Worm (Caenorhabditis elegans): ENCODE data around the gene srbc-29.
"Not testable (repeated sequence)": the region's sequence is repeated elsewhere in the genome, so short reads cannot be mapped to it uniquely, and the experiment has no call there.

srbc-29 gene

DNA sequence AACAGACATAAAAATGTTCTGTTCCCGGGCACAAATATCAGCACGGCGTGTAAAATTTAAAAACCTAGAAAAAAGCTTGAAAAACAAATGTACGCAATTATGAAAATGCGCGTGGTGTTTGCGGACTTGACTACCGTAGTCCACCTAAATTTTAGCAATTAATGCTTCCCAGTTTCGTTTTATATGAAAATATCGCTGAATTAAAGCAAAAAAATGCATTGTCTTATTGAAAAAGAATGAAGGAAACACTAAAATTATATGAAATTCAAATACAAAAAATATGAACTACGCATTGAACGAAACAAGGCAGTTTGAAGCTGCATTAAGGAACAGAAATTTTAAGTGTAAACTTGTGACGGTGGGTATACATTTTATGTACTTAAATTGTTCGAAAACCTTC lies 35.6 kb upstream of the srbc-29 start, which contains the start of gene ugt-64:
Gene ugt-64 (minus strand): TSS at position 101 of the 400 bp plus-strand sequence.
- TF ChIP-seq snpc-4 (tag; optimal IDR thresholded peaks at IDR 0.05); elt-1 (tag; optimal IDR thresholded peaks at IDR 0.05; ENCODE audit: borderline replicate concordance, insufficient read depth); lsy-2 (tag; optimal IDR thresholded peaks at IDR 0.05): not testable (repeated sequence)

DNA sequence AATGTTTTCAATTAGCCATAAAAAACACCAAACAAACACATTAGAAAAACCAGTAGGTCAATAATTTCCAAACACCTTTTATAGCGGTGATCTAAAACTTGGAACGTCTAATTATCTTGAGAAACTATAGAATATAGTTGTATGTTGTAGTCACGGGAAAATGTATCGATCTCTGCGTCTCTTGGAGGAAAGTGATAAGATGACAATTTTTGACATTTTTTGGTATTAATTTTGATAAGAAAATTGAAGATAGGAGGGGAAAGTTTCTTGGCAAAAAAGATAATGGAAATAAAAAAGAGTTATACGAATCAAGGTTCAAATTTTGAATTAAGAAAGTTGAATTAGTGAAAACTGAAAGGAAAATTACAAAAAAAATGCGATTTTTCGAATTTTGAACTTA lies 35.1 kb upstream of the srbc-29 start:
- no peak for TF ChIP-seq mab-5 (tag; optimal IDR thresholded peaks at IDR 0.05)
- TF ChIP-seq elt-1 (tag; optimal IDR thresholded peaks at IDR 0.05; ENCODE audit: borderline replicate concordance, insufficient read depth) = no peak
- TF ChIP-seq ceh-43 (GFP tag; optimal IDR thresholded peaks at IDR 0.05) = no peak
- TF ChIP-seq nhr-237 (tag; optimal IDR thresholded peaks at IDR 0.05) = no peak
- no peak for TF ChIP-seq M03D4.4 (tag; optimal IDR thresholded peaks at IDR 0.05)
- TF ChIP-seq lin-13 (tag; optimal IDR thresholded peaks at IDR 0.05) = no peak
- TF ChIP-seq hlh-1 (tag; optimal IDR thresholded peaks at IDR 0.05) = no peak
- no peak for TF ChIP-seq nhr-28 (tag; optimal IDR thresholded peaks at IDR 0.05)
- no peak for TF ChIP-seq flh-1 (GFP tag; optimal IDR thresholded peaks at IDR 0.05)
- TF ChIP-seq unc-120 (tag; optimal IDR thresholded peaks at IDR 0.05; ENCODE audit: poor library complexity, severe bottlenecking) = no peak
- TF ChIP-seq ztf-11 (tag; optimal IDR thresholded peaks at IDR 0.05) = no peak
- no peak for TF ChIP-seq nhr-76 (tag; optimal IDR thresholded peaks at IDR 0.05)
- no peak for TF ChIP-seq tbx-8 (GFP tag; optimal IDR thresholded peaks at IDR 0.05)
- no peak for TF ChIP-seq lin-32 (GFP tag; optimal IDR thresholded peaks at IDR 0.05)
- TF ChIP-seq lsy-2 (tag; optimal IDR thresholded peaks at IDR 0.05) = no peak
- TF ChIP-seq ces-1 (GFP tag; optimal IDR thresholded peaks at IDR 0.05) = no peak
- TF ChIP-seq mep-1 (tag; optimal IDR thresholded peaks at IDR 0.05) = no peak
- no peak for TF ChIP-seq bed-3 (GFP tag; optimal IDR thresholded peaks at IDR 0.05)
- TF ChIP-seq cnd-1 (tag; optimal IDR thresholded peaks at IDR 0.05) = no peak

DNA sequence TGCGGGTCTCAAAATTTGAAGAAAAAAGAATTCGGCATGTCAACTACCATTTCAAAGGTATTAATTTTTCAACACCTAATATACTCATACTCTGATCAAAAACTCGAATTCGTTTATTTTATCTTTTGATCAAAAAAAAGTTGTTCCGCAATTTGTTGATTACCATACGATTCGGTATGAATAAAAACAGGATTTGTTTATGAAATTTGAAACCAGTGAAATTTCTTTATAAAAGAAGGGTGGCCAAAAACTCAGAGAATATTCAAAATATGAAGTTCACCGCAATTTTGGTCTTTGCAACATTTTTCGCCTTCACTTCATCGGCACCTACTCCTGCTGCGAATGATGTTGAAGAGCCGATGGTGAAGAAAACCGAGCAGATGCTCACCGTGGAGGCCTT lies 31.4 kb upstream of the srbc-29 start, which contains the start of the genes C07G3.8 and C07G3.10:
Gene C07G3.8 (minus strand): TSS at position 101 of the 400 bp plus-strand sequence.
Gene C07G3.10 (plus strand): TSS at position 270 of the 400 bp plus-strand sequence.
- TF ChIP-seq ztf-11 (tag; optimal IDR thresholded peaks at IDR 0.05) (no peak), ceh-43 (GFP tag; optimal IDR thresholded peaks at IDR 0.05) (no peak), snpc-4 (tag; optimal IDR thresholded peaks at IDR 0.05) (no peak), pha-4 (tag; optimal IDR thresholded peaks at IDR 0.05) (no peak), sptf-1 (tag; optimal IDR thresholded peaks at IDR 0.05) (no peak), zip-8 (tag; optimal IDR thresholded peaks at IDR 0.05) (no peak), elt-1 (tag; optimal IDR thresholded peaks at IDR 0.05; ENCODE audit: borderline replicate concordance, insufficient read depth) (no peak)

DNA sequence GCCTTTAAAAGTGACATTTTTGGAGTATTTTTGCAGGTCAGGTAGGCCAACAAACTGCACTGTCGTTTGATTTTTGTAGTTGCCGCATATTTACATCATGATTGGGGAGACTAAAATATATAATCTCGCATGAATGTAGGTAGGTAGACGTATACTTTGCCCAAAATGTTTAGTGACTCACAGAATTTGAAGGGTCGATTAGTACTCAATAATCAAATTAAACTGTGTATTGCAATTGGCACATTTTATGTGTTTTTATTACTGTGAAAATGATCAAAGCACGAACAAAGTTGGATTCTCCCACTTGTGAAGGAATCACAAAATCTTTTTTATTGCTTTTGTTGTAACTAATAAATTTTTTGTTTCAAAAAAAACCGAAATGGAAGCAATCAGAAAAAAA lies 26.2 kb upstream of the srbc-29 start, which contains the start of gene C07G3.15:
Gene C07G3.15 (minus strand): TSS at position 101 of the 400 bp plus-strand sequence.
- TF ChIP-seq pha-4 (tag; optimal IDR thresholded peaks at IDR 0.05) = no peak
- TF ChIP-seq nhr-28 (tag; optimal IDR thresholded peaks at IDR 0.05) = no peak
- no peak for TF ChIP-seq ces-1 (GFP tag; optimal IDR thresholded peaks at IDR 0.05)
- TF ChIP-seq elt-3 (tag; optimal IDR thresholded peaks at IDR 0.05) = no peak
- no peak for TF ChIP-seq nhr-237 (tag; optimal IDR thresholded peaks at IDR 0.05)
- TF ChIP-seq drap-1 (GFP tag; optimal IDR thresholded peaks at IDR 0.05) = no peak
- TF ChIP-seq unc-39 (tag; optimal IDR thresholded peaks at IDR 0.05) = no peak
- TF ChIP-seq ceh-83 (GFP tag; optimal IDR thresholded peaks at IDR 0.05) = no peak
- no peak for TF ChIP-seq tbx-8 (GFP tag; optimal IDR thresholded peaks at IDR 0.05)
- no peak for TF ChIP-seq M03D4.4 (tag; optimal IDR thresholded peaks at IDR 0.05)
- no peak for TF ChIP-seq lin-32 (GFP tag; optimal IDR thresholded peaks at IDR 0.05)
- TF ChIP-seq ceh-43 (GFP tag; optimal IDR thresholded peaks at IDR 0.05) = no peak
- TF ChIP-seq mep-1 (tag; optimal IDR thresholded peaks at IDR 0.05) = no peak
- no peak for TF ChIP-seq mab-5 (tag; optimal IDR thresholded peaks at IDR 0.05)
- no peak for TF ChIP-seq nhr-12 (tag; optimal IDR thresholded peaks at IDR 0.05)
- TF ChIP-seq cnd-1 (tag; optimal IDR thresholded peaks at IDR 0.05) = no peak
- no peak for TF ChIP-seq sptf-1 (tag; optimal IDR thresholded peaks at IDR 0.05)
- no peak for TF ChIP-seq sem-2 (GFP tag; optimal IDR thresholded peaks at IDR 0.05)
- TF ChIP-seq blmp-1 (tag; optimal IDR thresholded peaks at IDR 0.05) = no peak

DNA sequence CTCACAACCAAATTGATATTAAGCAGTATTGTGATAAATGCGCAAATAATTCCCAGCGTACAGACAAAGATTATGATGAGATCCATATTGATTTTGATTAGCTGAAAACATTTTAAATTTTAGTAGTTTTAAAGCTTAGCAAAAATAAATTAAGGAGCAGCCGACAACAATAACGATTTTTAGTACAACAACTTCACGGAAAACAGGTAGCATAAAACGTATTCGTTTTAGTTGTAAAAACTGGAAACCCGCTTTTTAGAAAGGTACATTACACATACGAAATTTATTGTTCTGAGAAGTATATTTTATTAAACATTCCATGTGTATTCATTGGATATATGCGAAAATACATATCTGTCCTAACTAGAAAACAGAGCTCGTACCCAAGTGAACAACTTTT lies 19.8 kb upstream of the srbc-29 start, which contains the start of gene srbc-36:
Gene srbc-36 (minus strand): TSS at position 101 of the 400 bp plus-strand sequence.
- TF ChIP-seq nhr-12 (tag; optimal IDR thresholded peaks at IDR 0.05) (no peak), nhr-76 (tag; optimal IDR thresholded peaks at IDR 0.05) (no peak), lin-32 (GFP tag; optimal IDR thresholded peaks at IDR 0.05) (no peak), elt-1 (tag; optimal IDR thresholded peaks at IDR 0.05; ENCODE audit: borderline replicate concordance, insufficient read depth) (no peak), bed-3 (GFP tag; optimal IDR thresholded peaks at IDR 0.05) (no peak), ceh-43 (GFP tag; optimal IDR thresholded peaks at IDR 0.05) (no peak), ham-2 (GFP tag; optimal IDR thresholded peaks at IDR 0.05) (no peak), cnd-1 (tag; optimal IDR thresholded peaks at IDR 0.05) (no peak), mab-5 (tag; optimal IDR thresholded peaks at IDR 0.05) (no peak)
